Fruit fly (Drosophila melanogaster): Measurements from ENCODE around the gene TwdlO.

The TwdlO gene

DNA sequence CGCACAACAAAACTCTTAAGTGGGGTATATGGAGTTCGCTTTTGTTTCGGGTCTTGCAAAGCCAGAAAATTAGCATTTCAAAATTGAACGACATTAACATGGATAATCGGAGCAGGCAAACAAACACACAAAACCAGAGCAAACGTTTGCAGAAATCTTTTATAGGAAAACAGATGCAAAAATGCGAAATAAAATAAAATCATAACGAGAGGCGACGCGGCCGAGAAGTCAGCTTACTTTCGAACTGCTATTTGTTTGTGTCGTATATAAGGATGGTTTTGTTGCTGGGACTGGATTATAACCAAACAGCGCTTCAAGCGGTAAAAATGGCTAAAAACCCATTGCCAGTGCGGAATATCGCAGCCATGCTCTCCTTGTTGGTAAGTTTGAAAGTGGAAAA, 9.8 kb upstream of the TwdlO start, which contains the start of gene TwdlS:
Gene TwdlS, plus strand, starts transcription at position 301 of the 400 bp plus-strand sequence.
- TF ChIP-seq Crg-1 (GFP tag; optimal IDR thresholded peaks at IDR 0.05) (no peak), cic (GFP tag; optimal IDR thresholded peaks at IDR 0.05) (no peak), Hr96 (GFP tag; optimal IDR thresholded peaks at IDR 0.05) (no peak), pad (GFP tag; optimal IDR thresholded peaks at IDR 0.05) (no peak), Mnt (GFP tag; optimal IDR thresholded peaks at IDR 0.05) (no peak), CG7101 (tag; optimal IDR thresholded peaks at IDR 0.05) (no peak), CG1620 (GFP tag; optimal IDR thresholded peaks at IDR 0.05) (no peak), toe (GFP tag; optimal IDR thresholded peaks at IDR 0.05) (no peak), tj (GFP tag; optimal IDR thresholded peaks at IDR 0.05) (no peak), bab1 (GFP tag; optimal IDR thresholded peaks at IDR 0.05) (no peak), ovo (GFP tag; optimal IDR thresholded peaks at IDR 0.05) (no peak), CG12768 (GFP tag; optimal IDR thresholded peaks at IDR 0.05) (no peak), CG7045 (GFP tag; optimal IDR thresholded peaks at IDR 0.05) (no peak), CG14711 (tag; optimal IDR thresholded peaks at IDR 0.05) (no peak), CG33017 (tag; optimal IDR thresholded peaks at IDR 0.05) (no peak), CG5204 (GFP tag; optimal IDR thresholded peaks at IDR 0.05) (no peak), kay (GFP tag; ENCODE audit: borderline replicate concordance) (no peak), CG11617 (GFP tag; optimal IDR thresholded peaks at IDR 0.05) (no peak), cnc (optimal IDR thresholded peaks at IDR 0.05) (no peak)

DNA sequence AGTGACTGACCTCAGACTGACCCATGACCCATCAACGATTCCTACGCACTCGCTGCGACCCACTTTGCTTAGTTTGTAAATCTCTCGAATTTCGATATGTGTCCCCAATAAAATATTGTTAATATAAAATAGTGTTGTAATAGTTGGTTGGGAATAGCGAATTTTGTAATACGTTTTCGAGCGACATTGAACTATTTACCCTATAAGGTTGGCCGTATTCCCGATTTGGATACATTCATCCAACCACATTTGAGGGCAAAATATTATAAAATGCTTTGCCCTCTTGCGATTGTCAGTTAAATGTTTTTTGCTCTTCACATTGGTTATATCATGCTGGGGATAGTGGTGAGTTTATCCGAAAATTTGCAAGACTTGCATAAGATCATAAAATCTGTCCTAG, 8.0 kb upstream of the TwdlO start, which contains the start of gene TwdlR:
Gene TwdlR, plus strand, starts transcription at position 301 of the 400 bp plus-strand sequence.
- TF ChIP-seq pad (GFP tag; optimal IDR thresholded peaks at IDR 0.05) (no peak), cnc (optimal IDR thresholded peaks at IDR 0.05) (no peak), CG1620 (GFP tag; optimal IDR thresholded peaks at IDR 0.05) (no peak), CG12768 (GFP tag; optimal IDR thresholded peaks at IDR 0.05) (no peak), toe (GFP tag; optimal IDR thresholded peaks at IDR 0.05) (no peak), Crg-1 (GFP tag; optimal IDR thresholded peaks at IDR 0.05) (no peak)

DNA sequence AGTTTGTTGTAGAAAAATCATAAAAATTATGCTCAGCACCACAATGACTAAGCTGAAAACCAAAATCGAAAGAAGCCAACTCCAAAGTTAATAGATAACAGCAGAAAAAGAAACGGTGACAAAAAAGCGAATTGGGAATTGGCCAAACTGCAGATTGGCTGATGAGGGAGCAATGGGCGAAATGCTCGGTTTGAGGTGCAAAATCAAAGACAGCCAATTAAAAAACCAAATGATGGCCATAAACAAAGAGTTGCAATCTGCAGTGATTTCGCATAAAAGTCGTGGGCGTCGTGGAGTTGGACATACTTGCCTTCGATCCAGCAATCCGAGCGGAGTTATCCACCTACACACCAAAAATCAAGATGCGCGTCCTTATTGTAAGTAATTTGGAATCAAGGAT, 6.9 kb upstream of the TwdlO start, which contains the start of gene TwdlH:
Gene TwdlH, plus strand, starts transcription at position 301 of the 400 bp plus-strand sequence.
- TF ChIP-seq tj (GFP tag; optimal IDR thresholded peaks at IDR 0.05) (no peak), CG12768 (GFP tag; optimal IDR thresholded peaks at IDR 0.05) (no peak), CG11617 (GFP tag; optimal IDR thresholded peaks at IDR 0.05) (no peak), Mnt (GFP tag; optimal IDR thresholded peaks at IDR 0.05) (no peak)

DNA sequence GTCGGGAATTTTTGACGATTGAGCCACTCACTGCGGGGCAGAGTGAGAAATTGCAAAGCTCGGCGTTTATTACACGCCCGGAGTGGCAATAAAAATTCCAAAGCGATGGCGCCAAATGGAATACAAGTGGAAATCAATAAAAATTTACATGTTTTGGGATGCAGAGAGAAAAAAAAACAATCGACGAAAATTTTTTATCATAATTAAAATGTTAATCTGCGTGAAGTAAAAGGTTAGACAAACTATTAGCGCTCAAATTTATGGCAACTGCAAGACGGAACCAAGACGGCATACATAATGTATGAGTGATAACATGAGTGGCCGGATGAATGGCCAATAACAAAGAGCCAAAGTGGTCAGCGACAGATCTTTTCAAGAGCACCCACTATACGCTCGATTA, 6.5 kb upstream of the TwdlO start:
- TF ChIP-seq Clk (GFP tag; optimal IDR thresholded peaks at IDR 0.05) (no peak), toe (GFP tag; optimal IDR thresholded peaks at IDR 0.05) (no peak), Hr96 (GFP tag; optimal IDR thresholded peaks at IDR 0.05) (no peak)

DNA sequence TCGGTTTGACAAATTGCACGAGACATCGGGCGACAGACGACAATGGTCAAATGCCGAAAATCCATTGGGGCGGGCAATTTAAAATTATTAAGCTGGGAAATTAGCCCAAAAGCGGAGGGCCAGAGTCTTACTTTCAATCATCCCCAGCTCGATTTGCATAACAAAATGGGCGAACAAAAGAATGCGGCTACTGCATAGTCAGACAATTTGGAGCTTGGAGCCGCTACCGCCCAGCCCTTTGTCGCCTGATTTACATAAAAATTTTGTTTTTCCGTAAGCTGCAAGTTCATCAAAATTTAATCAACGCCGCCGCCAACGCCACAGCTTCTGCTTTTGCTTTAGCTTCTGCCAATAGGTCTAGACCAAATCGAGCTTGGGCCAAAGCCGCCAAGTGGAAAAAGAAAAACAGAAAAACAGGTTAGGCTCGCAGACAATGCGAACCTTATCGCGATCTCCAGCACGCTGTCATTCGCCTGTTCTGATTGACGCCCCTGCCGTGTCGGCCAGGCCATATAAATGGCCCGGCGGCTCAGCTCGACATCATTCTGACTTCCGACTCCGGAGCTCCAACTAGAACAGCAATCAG, 4.9 kb upstream of the TwdlO start, which contains the start of gene TwdlN:
Gene TwdlN, plus strand, starts transcription at position 536 of the 586 bp plus-strand sequence.
- TF ChIP-seq CG5204 (GFP tag; optimal IDR thresholded peaks at IDR 0.05) (no peak), Crg-1 (GFP tag; optimal IDR thresholded peaks at IDR 0.05) (no peak), Hr96 (GFP tag; optimal IDR thresholded peaks at IDR 0.05) (no peak)

DNA sequence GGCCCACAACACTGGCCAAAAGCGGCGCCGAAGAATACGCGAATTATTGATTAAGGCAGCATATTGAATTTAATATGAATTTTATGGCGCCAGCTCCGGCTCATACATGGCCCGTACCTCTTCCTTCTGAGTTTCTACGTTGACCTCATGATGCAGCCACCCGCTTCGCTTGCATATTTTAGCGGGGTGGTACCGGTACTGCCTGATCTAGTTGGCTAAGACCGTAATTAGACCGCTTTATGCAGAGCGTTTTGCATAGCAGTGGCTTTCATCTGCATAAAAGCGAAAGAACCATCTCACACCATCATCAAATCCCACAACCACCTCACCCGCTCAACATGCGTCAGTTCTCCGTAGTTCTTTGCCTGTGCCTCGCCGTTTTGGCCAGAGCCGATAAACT, 3.1 kb upstream of the TwdlO start, which contains the start of gene TwdlJ:
Gene TwdlJ, plus strand, starts transcription at position 301 of the 400 bp plus-strand sequence.
- TF ChIP-seq pad (GFP tag; optimal IDR thresholded peaks at IDR 0.05) (no peak), CG11617 (GFP tag; optimal IDR thresholded peaks at IDR 0.05) (no peak), Crg-1 (GFP tag; optimal IDR thresholded peaks at IDR 0.05) (no peak)

DNA sequence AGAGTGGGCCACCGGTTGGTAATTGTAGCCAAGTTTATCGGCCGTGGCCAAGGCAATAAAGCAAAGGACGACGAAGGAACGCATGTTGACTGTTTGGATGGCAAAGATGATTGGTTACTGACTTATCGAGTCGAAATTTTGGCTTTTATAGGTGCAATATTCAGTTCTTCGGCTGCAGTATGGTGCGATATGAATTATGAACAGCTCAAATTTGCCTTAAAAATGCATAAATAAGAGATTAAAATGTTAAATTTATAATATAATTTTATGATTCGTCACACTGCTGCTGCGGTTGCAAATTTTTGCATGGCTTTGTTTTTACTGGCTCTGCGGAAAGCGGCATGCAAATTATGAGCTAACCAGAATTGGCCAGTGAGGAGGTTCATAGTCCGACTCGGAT, 2.1 kb upstream of the TwdlO start, which contains the start of gene TwdlK:
Gene TwdlK, minus strand, starts transcription at position 101 of the 400 bp plus-strand sequence.
- TF ChIP-seq pad (GFP tag; optimal IDR thresholded peaks at IDR 0.05) (no peak), cnc (optimal IDR thresholded peaks at IDR 0.05) (no peak), Hr96 (GFP tag; optimal IDR thresholded peaks at IDR 0.05) (no peak), CG12768 (GFP tag; optimal IDR thresholded peaks at IDR 0.05) (no peak), bab1 (GFP tag; optimal IDR thresholded peaks at IDR 0.05) (no peak), tj (GFP tag; optimal IDR thresholded peaks at IDR 0.05) (no peak), Crg-1 (GFP tag; optimal IDR thresholded peaks at IDR 0.05) (no peak), ovo (GFP tag; optimal IDR thresholded peaks at IDR 0.05) (no peak), CG1620 (GFP tag; optimal IDR thresholded peaks at IDR 0.05) (no peak), CG14711 (tag; optimal IDR thresholded peaks at IDR 0.05) (no peak), CG7045 (GFP tag; optimal IDR thresholded peaks at IDR 0.05) (no peak), Clk (GFP tag; optimal IDR thresholded peaks at IDR 0.05) (no peak), CG5204 (GFP tag; optimal IDR thresholded peaks at IDR 0.05) (no peak), toe (GFP tag; optimal IDR thresholded peaks at IDR 0.05) (no peak), cic (GFP tag; optimal IDR thresholded peaks at IDR 0.05) (no peak), Mnt (GFP tag; optimal IDR thresholded peaks at IDR 0.05) (no peak), kay (GFP tag; ENCODE audit: borderline replicate concordance) (no peak)

DNA sequence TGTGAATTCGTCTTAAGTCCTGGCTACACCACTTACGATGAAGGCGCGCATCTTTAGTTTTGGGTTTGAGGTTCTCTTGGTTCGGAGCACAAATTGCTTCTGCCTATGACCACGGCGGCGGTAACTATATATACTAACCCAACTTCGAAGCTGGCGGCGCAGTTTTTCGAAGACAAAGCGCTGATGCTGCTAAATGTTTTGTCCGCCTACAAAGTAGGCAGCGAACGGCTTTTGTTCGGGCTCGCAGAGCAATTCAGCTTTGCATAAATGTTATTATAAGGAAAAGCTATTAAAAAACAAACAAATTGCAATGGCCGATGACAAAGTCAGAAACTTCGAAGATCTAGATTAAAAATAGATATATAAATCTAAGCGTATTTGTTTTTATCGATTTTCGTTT, 986 bp downstream of the TwdlO start, which contains the start of gene TwdlL:
Gene TwdlL, minus strand, starts transcription at position 101 of the 400 bp plus-strand sequence.
- no peak for TF ChIP-seq Clk (GFP tag; optimal IDR thresholded peaks at IDR 0.05)
- no peak for TF ChIP-seq CG12768 (GFP tag; optimal IDR thresholded peaks at IDR 0.05)
- TF ChIP-seq CG14711 (tag; optimal IDR thresholded peaks at IDR 0.05): no peak
- no peak for TF ChIP-seq CG11617 (GFP tag; optimal IDR thresholded peaks at IDR 0.05)
- no peak for TF ChIP-seq kay (GFP tag; ENCODE audit: borderline replicate concordance)
- no peak for TF ChIP-seq toe (GFP tag; optimal IDR thresholded peaks at IDR 0.05)
- no peak for TF ChIP-seq CG7045 (GFP tag; optimal IDR thresholded peaks at IDR 0.05)
- no peak for TF ChIP-seq CG1620 (GFP tag; optimal IDR thresholded peaks at IDR 0.05)
- TF ChIP-seq ovo (GFP tag; optimal IDR thresholded peaks at IDR 0.05): no peak
- TF ChIP-seq cnc (optimal IDR thresholded peaks at IDR 0.05): no peak
- TF ChIP-seq pad (GFP tag; optimal IDR thresholded peaks at IDR 0.05): no peak
- TF ChIP-seq Mnt (GFP tag; optimal IDR thresholded peaks at IDR 0.05): no peak
- TF ChIP-seq CG5204 (GFP tag; optimal IDR thresholded peaks at IDR 0.05): no peak
- TF ChIP-seq tj (GFP tag; optimal IDR thresholded peaks at IDR 0.05): no peak
- no peak for TF ChIP-seq bab1 (GFP tag; optimal IDR thresholded peaks at IDR 0.05)
- TF ChIP-seq cic (GFP tag; optimal IDR thresholded peaks at IDR 0.05): no peak
- no peak for TF ChIP-seq CG33017 (tag; optimal IDR thresholded peaks at IDR 0.05)
- TF ChIP-seq Hr96 (GFP tag; optimal IDR thresholded peaks at IDR 0.05): no peak

Measured in whole organism, adult.